Fruit fly (Drosophila melanogaster) whole organism, prepupa: ENCODE results near the gene CG4709.

Experiments used
- Blimp-1 ChIP-seq: fragments of 200-800 bp; sonication (Bioruptor generic); optimal IDR thresholded peaks from 3 replicates; lab custom pipeline; 2017; ENCODE audit warnings: missing biosample characterization, missing genetic modification characterization, mild to moderate bottlenecking, moderate library complexity, missing genetic modification reagents
- CG10631 ChIP-seq: fragments of 200-800 bp; sonication (Bioruptor generic); optimal IDR thresholded peaks from 2 replicates; lab custom pipeline; 2016; ENCODE audit warnings: missing biosample characterization, missing genetic modification characterization
- CG10669 ChIP-seq: fragments of 200-800 bp; sonication (Bioruptor generic); optimal IDR thresholded peaks from 3 replicates; lab custom pipeline; 2018; ENCODE audit warnings: missing biosample characterization, mild to moderate bottlenecking, missing genetic modification characterization, moderate library complexity
- CG11294 ChIP-seq: fragments of 200-800 bp; sonication (Bioruptor generic); IDR thresholded peaks from 2 replicates; pipeline ENCODE4 v1.3.6; 2022; ENCODE audit warnings: missing biosample characterization, missing genetic modification characterization
- CG11762 ChIP-seq: fragments of 200-800 bp; sonication (Bioruptor generic); optimal IDR thresholded peaks from 3 replicates; lab custom pipeline; 2016; ENCODE audit warnings: missing biosample characterization, missing genetic modification characterization; ENCODE audit not compliant: insufficient read depth
- CG15336 ChIP-seq: fragments of 200-800 bp; sonication (Bioruptor generic); IDR thresholded peaks from 2 replicates; pipeline ENCODE4 v1.3.6; 2022; ENCODE audit warnings: missing biosample characterization, missing genetic modification characterization
- CG1621 ChIP-seq: fragments of 200-800 bp; sonication (Bioruptor generic); optimal IDR thresholded peaks from 3 replicates; lab custom pipeline; 2018; ENCODE audit warnings: missing biosample characterization, mild to moderate bottlenecking, missing genetic modification characterization
- CG16779 ChIP-seq: fragments of 200-800 bp; sonication (Bioruptor generic); optimal IDR thresholded peaks from 3 replicates; lab custom pipeline; 2017; ENCODE audit warnings: missing biosample characterization, mild to moderate bottlenecking, missing genetic modification characterization
- CG3032 ChIP-seq: fragments of 200-800 bp; optimal IDR thresholded peaks from 2 replicates; lab custom pipeline; 2019; ENCODE audit warnings: missing biosample characterization, mild to moderate bottlenecking, missing genetic modification characterization, moderate library complexity
- CG31627 ChIP-seq: fragments of 200-800 bp; sonication (Bioruptor generic); optimal IDR thresholded peaks from 3 replicates; lab custom pipeline; 2016; ENCODE audit warnings: missing biosample characterization, missing genetic modification characterization
- CG32006 ChIP-seq: fragments of 200-800 bp; sonication (Bioruptor generic); optimal IDR thresholded peaks from 3 replicates; lab custom pipeline; 2017; ENCODE audit warnings: missing biosample characterization, mild to moderate bottlenecking, missing genetic modification characterization
- CG3919 ChIP-seq: fragments of 200-800 bp; sonication (Bioruptor generic); optimal IDR thresholded peaks from 3 replicates; lab custom pipeline; 2016; ENCODE audit warnings: missing biosample characterization, missing genetic modification characterization
- CG4318 ChIP-seq: fragments of 200-800 bp; sonication (Bioruptor generic); optimal IDR thresholded peaks from 3 replicates; lab custom pipeline; 2017; ENCODE audit warnings: missing biosample characterization, mild to moderate bottlenecking, missing genetic modification characterization
- CG6163 ChIP-seq: fragments of 200-800 bp; sonication (Bioruptor generic); IDR thresholded peaks from 3 replicates; pipeline ENCODE4 v1.3.6; 2022; ENCODE audit warnings: missing biosample characterization, missing genetic modification characterization
- CG6276 ChIP-seq: fragments of 200-800 bp; sonication (Bioruptor generic); optimal IDR thresholded peaks from 2 replicates; lab custom pipeline; 2017; ENCODE audit warnings: missing biosample characterization, mild to moderate bottlenecking, missing genetic modification characterization
- CG6792 ChIP-seq: fragments of 200-800 bp; sonication (Bioruptor generic); optimal IDR thresholded peaks from 3 replicates; lab custom pipeline; 2016; ENCODE audit warnings: missing biosample characterization, missing genetic modification characterization
- CG6808 ChIP-seq: fragments of 200-800 bp; sonication (Bioruptor generic); optimal IDR thresholded peaks from 3 replicates; lab custom pipeline; 2017; ENCODE audit warnings: missing biosample characterization, missing genetic modification characterization, mild to moderate bottlenecking, moderate library complexity, missing genetic modification reagents
- CG6854 ChIP-seq: fragments of 200-800 bp; sonication (Bioruptor generic); optimal IDR thresholded peaks from 2 replicates; lab custom pipeline; 2017; ENCODE audit warnings: missing biosample characterization, mild to moderate bottlenecking, missing genetic modification characterization
- CG7368 ChIP-seq: fragments of 200-800 bp; sonication (Bioruptor generic); optimal IDR thresholded peaks from 3 replicates; lab custom pipeline; 2016; ENCODE audit warnings: missing biosample characterization, missing genetic modification characterization
- CG8319 ChIP-seq: fragments of 200-800 bp; sonication (Bioruptor generic); optimal IDR thresholded peaks from 3 replicates; lab custom pipeline; 2016; ENCODE audit warnings: missing biosample characterization, missing genetic modification characterization
- CG9139 ChIP-seq: fragments of 200-800 bp; sonication (Bioruptor generic); optimal IDR thresholded peaks from 3 replicates; lab custom pipeline; 2017; ENCODE audit warnings: missing biosample characterization, mild to moderate bottlenecking, missing genetic modification characterization
- Eip78C ChIP-seq: fragments of 200-800 bp; sonication (Bioruptor generic); peaks from one replicate; lab custom pipeline; 2016; ENCODE audit warnings: missing biosample characterization, missing genetic modification characterization
- Eip93F ChIP-seq: fragments of 200-800 bp; sonication (Bioruptor generic); optimal IDR thresholded peaks from 2 replicates; lab custom pipeline; 2016; ENCODE audit warnings: missing biosample characterization, mild to moderate bottlenecking, missing genetic modification characterization
- Smox ChIP-seq: fragments of 200-800 bp; sonication (Bioruptor generic); optimal IDR thresholded peaks from 3 replicates; lab custom pipeline; 2016; ENCODE audit warnings: missing biosample characterization, missing genetic modification characterization
- Sox102F ChIP-seq: fragments of 200-800 bp; sonication (Bioruptor generic); optimal IDR thresholded peaks from 2 replicates; lab custom pipeline; 2016; ENCODE audit warnings: missing biosample characterization, mild to moderate bottlenecking, missing genetic modification characterization
- Sox14 ChIP-seq: fragments of 200-800 bp; sonication (Bioruptor generic); optimal IDR thresholded peaks from 3 replicates; lab custom pipeline; 2016; ENCODE audit warnings: missing biosample characterization, missing genetic modification characterization
- achi ChIP-seq: fragments of 200-800 bp; sonication (Bioruptor generic); optimal IDR thresholded peaks from 3 replicates; lab custom pipeline; 2016; ENCODE audit warnings: missing biosample characterization, missing genetic modification characterization
- acj6 ChIP-seq: fragments of 200-800 bp; sonication (Bioruptor generic); optimal IDR thresholded peaks from 3 replicates; lab custom pipeline; 2016; ENCODE audit warnings: missing biosample characterization, missing genetic modification characterization
- cyc ChIP-seq: fragments of 200-800 bp; sonication (Bioruptor generic); optimal IDR thresholded peaks from 3 replicates; lab custom pipeline; 2016; ENCODE audit warnings: missing biosample characterization, missing genetic modification characterization
- dsx ChIP-seq: fragments of 200-800 bp; optimal IDR thresholded peaks from 3 replicates; lab custom pipeline; 2019; ENCODE audit warnings: missing biosample characterization, mild to moderate bottlenecking, missing genetic modification characterization, moderate library complexity; ENCODE audit not compliant: poor library complexity, severe bottlenecking
- eg ChIP-seq: fragments of 200-800 bp; sonication (Bioruptor generic); IDR thresholded peaks from 3 replicates; pipeline ENCODE4 v1.3.6; 2022; ENCODE audit warnings: missing biosample characterization, missing genetic modification characterization
- esn ChIP-seq: fragments of 200-800 bp; sonication (Bioruptor generic); optimal IDR thresholded peaks from 2 replicates; lab custom pipeline; 2016; ENCODE audit warnings: missing biosample characterization, mild to moderate bottlenecking, missing genetic modification characterization, moderate library complexity
- fd85E ChIP-seq: fragments of 200-800 bp; sonication (Bioruptor generic); optimal IDR thresholded peaks from 3 replicates; lab custom pipeline; 2016; ENCODE audit warnings: missing biosample characterization, missing genetic modification characterization
- fkh ChIP-seq: fragments of 200-800 bp; sonication (Bioruptor generic); optimal IDR thresholded peaks from 3 replicates; lab custom pipeline; 2017; ENCODE audit warnings: missing biosample characterization, mild to moderate bottlenecking, missing genetic modification characterization, moderate library complexity
- net ChIP-seq: fragments of 200-800 bp; sonication (Bioruptor generic); optimal IDR thresholded peaks from 3 replicates; lab custom pipeline; 2016; ENCODE audit warnings: missing biosample characterization, missing genetic modification characterization
- pdm3 ChIP-seq: fragments of 200-800 bp; sonication (Bioruptor generic); optimal IDR thresholded peaks from 3 replicates; lab custom pipeline; 2016; ENCODE audit warnings: missing biosample characterization, missing genetic modification characterization
- salr ChIP-seq, 2 experiments: fragments of 200-800 bp; sonication (Bioruptor generic); optimal IDR thresholded peaks; 3 replicates each; lab custom pipeline; 2016 to 2018; ENCODE audit warnings: missing biosample characterization in 2 of 2, missing genetic modification characterization in 2 of 2, mild to moderate bottlenecking in 1 of 2
- spab ChIP-seq: fragments of 200-800 bp; sonication (Bioruptor generic); optimal IDR thresholded peaks from 2 replicates; lab custom pipeline; 2017; ENCODE audit warnings: missing biosample characterization, mild to moderate bottlenecking, missing genetic modification characterization, missing genetic modification reagents
- ss ChIP-seq, 2 experiments: fragments of 200-800 bp; sonication (Bioruptor generic); optimal IDR thresholded peaks; 2 replicates in 1 of 2; 3 replicates in 1 of 2; lab custom pipeline; 2017 to 2018; ENCODE audit warnings: mild to moderate bottlenecking in 2 of 2, missing biosample characterization in 2 of 2, missing genetic modification characterization in 2 of 2, moderate library complexity in 1 of 2
- svp ChIP-seq: fragments of 200-800 bp; sonication (Bioruptor generic); peaks from one replicate; lab custom pipeline; 2016; ENCODE audit warnings: missing biosample characterization, missing genetic modification characterization
- topi ChIP-seq: fragments of 200-800 bp; sonication (Bioruptor generic); optimal IDR thresholded peaks from 3 replicates; lab custom pipeline; 2016; ENCODE audit warnings: missing biosample characterization, missing genetic modification characterization

CG4709 gene

DNA sequence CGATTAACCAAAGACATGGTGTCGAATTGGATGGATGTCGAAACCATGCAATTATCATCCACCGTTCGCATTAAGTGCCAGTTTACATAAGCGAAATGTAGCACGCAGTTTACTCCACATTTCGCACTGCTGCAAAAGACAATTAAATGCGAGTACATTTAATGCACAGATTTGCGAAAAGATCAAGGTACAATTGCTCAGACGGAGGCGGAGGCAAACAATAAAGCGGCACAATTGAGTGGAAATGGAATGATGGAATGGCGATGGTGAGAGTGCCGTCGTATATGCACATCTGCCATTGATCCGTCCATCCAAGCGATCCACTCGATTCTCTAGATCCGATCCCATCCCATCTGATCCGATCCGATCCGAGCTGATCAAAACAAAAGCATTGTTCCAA is 9.0 kb upstream of the CG4709 start:
- peak; percentile 2 for TF ChIP-seq esn
- peak; percentile 22 for TF ChIP-seq CG10669 (GFP tag; lab: Kevin White, UChicago)
- TF ChIP-seq pdm3 (GFP tag; lab: Kevin White, UChicago), result no peak
- TF ChIP-seq CG6808 (GFP tag; lab: Kevin White, UChicago), result peak; percentile 42
- TF ChIP-seq svp (GFP tag; lab: Kevin White, UChicago), result peak; percentile 96
- no peak for TF ChIP-seq CG15336
- TF ChIP-seq cyc (GFP tag; lab: Kevin White, UChicago), result no peak
- no peak for TF ChIP-seq acj6
- no peak for TF ChIP-seq salr (GFP tag; optimal IDR thresholded peaks at IDR 0.05; lab: Kevin White, UChicago)
- no peak for TF ChIP-seq spab (GFP tag; lab: Kevin White, UChicago)
- TF ChIP-seq Smox, result no peak
- peak; percentile 10 for TF ChIP-seq CG1621 (tag; lab: Kevin White, UChicago)
- no peak for TF ChIP-seq CG10631 (GFP tag; lab: Kevin White, UChicago)
- no peak for TF ChIP-seq CG8319 (GFP tag; lab: Kevin White, UChicago)
- TF ChIP-seq CG3919 (GFP tag; lab: Kevin White, UChicago), result no peak
- TF ChIP-seq achi (GFP tag; lab: Kevin White, UChicago), result no peak
- TF ChIP-seq fkh (GFP tag; lab: Kevin White, UChicago), result no peak
- TF ChIP-seq fd85E (GFP tag; lab: Kevin White, UChicago), result no peak
- no peak for TF ChIP-seq Eip93F (GFP tag; lab: Kevin White, UChicago)
- no peak for TF ChIP-seq net
- TF ChIP-seq Blimp-1 (GFP tag; lab: Kevin White, UChicago), result no peak
- TF ChIP-seq CG3032 (tag; lab: Kevin White, UChicago), result no peak
- no peak; the same call in 2 of the 3 replicates for TF ChIP-seq eg (GFP tag; lab: Robert Waterston, UW)
- no peak for TF ChIP-seq CG31627
- TF ChIP-seq CG6854 (GFP tag; lab: Kevin White, UChicago), result peak; percentile 33
- TF ChIP-seq Sox102F (GFP tag; lab: Kevin White, UChicago), result no peak
- TF ChIP-seq CG11762, result no peak
- peak; percentile 14 for TF ChIP-seq CG16779
- TF ChIP-seq ss (GFP tag; optimal IDR thresholded peaks at IDR 0.05; lab: Kevin White, UChicago), result peak; percentile 59 to 75
- TF ChIP-seq CG4318 (GFP tag; lab: Kevin White, UChicago), result no peak
- TF ChIP-seq CG9139 (GFP tag; lab: Kevin White, UChicago), result peak; percentile 49
- no peak for TF ChIP-seq CG32006
- no peak for TF ChIP-seq CG6792 (GFP tag; lab: Kevin White, UChicago)
- TF ChIP-seq CG6163 (GFP tag; lab: Robert Waterston, UW), result no peak
- TF ChIP-seq topi, result no peak
- TF ChIP-seq dsx, result peak; percentile 3
- no peak for TF ChIP-seq CG11294 (GFP tag; lab: Robert Waterston, UW)
- peak; percentile 71 for TF ChIP-seq Eip78C (GFP tag; lab: Kevin White, UChicago)
- peak; percentile 67 for TF ChIP-seq CG6276 (GFP tag; lab: Kevin White, UChicago)
- TF ChIP-seq Sox14 (GFP tag; lab: Kevin White, UChicago), result no peak

- TF ChIP-seq dsx (peak; percentile 95), CG7368 (no peak), pdm3 (GFP tag; lab: Kevin White, UChicago) (no peak), CG1621 (tag; lab: Kevin White, UChicago) (peak; percentile 8), CG6854 (GFP tag; lab: Kevin White, UChicago) (peak; percentile 8), fkh (GFP tag; lab: Kevin White, UChicago) (peak; percentile 27), CG6163 (GFP tag; lab: Robert Waterston, UW) (0 out of 3 replicates have a peak, but pooled peaks have one; percentile 31), CG4318 (GFP tag; lab: Kevin White, UChicago) (no peak)
These were observed 8.1 kb upstream of the CG4709 start for dm6 chr2L:9946051-9946450.
